Worm (Caenorhabditis elegans) whole organism, midembryonic: ENCODE measurements around the gene unc-9.

Experiments
- flt-1 ChIP-seq: fragments of 200-800 bp; sonication (Bioruptor generic); IDR thresholded peaks from 2 replicates; pipeline ENCODE4 v1.3.6; 2022; ENCODE audit warnings: missing genetic modification characterization, missing compliant biosample characterization
- med-1 ChIP-seq: sonication (generic microtip); optimal IDR thresholded peaks from 2 replicates; lab custom pipeline; 2017; ENCODE audit warnings: missing genetic modification characterization, mild to moderate bottlenecking, missing compliant biosample characterization, antibody characterized with exemption, missing genetic modification reagents; ENCODE audit not compliant: insufficient read depth

- TF ChIP-seq flt-1 (GFP tag; lab: Robert Waterston, UW), result no peak
- no peak for TF ChIP-seq med-1 (GFP tag; lab: Kevin White, UChicago)
These were observed 21.9 kb downstream of the unc-9 start, which contains the start of gene skr-20 for ce11 chrX:13223437-13223836.
